Fruit fly (Drosophila melanogaster): ENCODE measurements around the gene CG34299.

DNA sequence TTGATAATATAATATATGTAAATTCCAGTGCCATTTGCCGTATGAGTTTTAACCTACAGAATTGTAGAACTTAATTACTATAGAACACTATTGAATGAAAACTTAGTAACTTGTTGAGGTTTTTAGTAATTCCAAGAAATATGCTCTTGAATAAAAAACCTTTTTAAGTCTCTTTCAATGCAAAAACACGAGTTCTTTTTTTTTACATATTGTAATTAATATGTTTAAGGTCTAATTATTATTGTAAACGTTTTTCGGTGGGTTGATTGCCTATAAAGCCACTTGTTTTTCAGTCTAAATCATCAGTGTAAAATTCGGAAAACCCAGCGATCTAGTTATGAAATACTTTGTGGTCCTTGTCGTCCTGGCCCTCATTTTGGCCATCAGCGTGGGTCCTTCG, 39.7 kb upstream of the CG34299 start, which contains the start of gene Anp:
- TF ChIP-seq kay (GFP tag; ENCODE audit: borderline replicate concordance) (no peak), cnc (optimal IDR thresholded peaks at IDR 0.05) (no peak), CG11617 (GFP tag; optimal IDR thresholded peaks at IDR 0.05) (no peak), CG1620 (GFP tag; optimal IDR thresholded peaks at IDR 0.05) (no peak)
